Worm (Caenorhabditis elegans): ENCODE results near the gene snpc-3.1.

Gene snpc-3.1

ce11 chrIV:5473098-5473497 is 13.0 kb downstream of the snpc-3.1 start (continued):
- TF ChIP-seq C06A6.2 (GFP tag; conservative IDR thresholded peaks at IDR 0.05) (no peak), lin-26 (GFP tag; IDR thresholded peaks at IDR 0.05) (no peak), hlh-12 (tag; optimal IDR thresholded peaks at IDR 0.05) (no peak), mxl-1 (tag; optimal IDR thresholded peaks at IDR 0.05) (no peak), nfya-2 (GFP tag; IDR thresholded peaks at IDR 0.05) (no peak; the same call in 1 of the 2 replicates), fkh-3 (tag; optimal IDR thresholded peaks at IDR 0.05) (no peak), egrh-3 (GFP tag; IDR thresholded peaks at IDR 0.05) (no peak), K12H6.12 (tag; optimal IDR thresholded peaks at IDR 0.05) (no peak), attf-5 (GFP tag; optimal IDR thresholded peaks at IDR 0.05) (no peak), rec-8 (tag; optimal IDR thresholded peaks at IDR 0.05) (no peak), nfyb-1 (GFP tag; IDR thresholded peaks at IDR 0.05) (0 out of 2 replicates have a peak, but pooled peaks have one; percentile 8), snpc-3.4 (tag; optimal IDR thresholded peaks at IDR 0.05) (peak; percentile 2), Y67H2A.10 (GFP tag; conservative IDR thresholded peaks at IDR 0.05) (no peak), attf-3 (GFP tag; conservative IDR thresholded peaks at IDR 0.05) (no peak), Y53G8AR.9 (GFP tag; conservative IDR thresholded peaks at IDR 0.05) (peak; percentile 74; the same call in 1 of the 2 replicates), lin-35 (GFP tag; optimal IDR thresholded peaks at IDR 0.05) (peak in 1 of 3 experiments; percentile 42), athp-1 (tag; optimal IDR thresholded peaks at IDR 0.05) (no peak), mes-4 (tag; optimal IDR thresholded peaks at IDR 0.05) (no peak), chd-7 (tag; optimal IDR thresholded peaks at IDR 0.05) (no peak), repo-1 (tag; optimal IDR thresholded peaks at IDR 0.05) (no peak), madf-6 (GFP tag; IDR thresholded peaks at IDR 0.05) (peak; percentile 62), ceh-58 (GFP tag; IDR thresholded peaks at IDR 0.05) (no peak), bed-2 (GFP tag; IDR thresholded peaks at IDR 0.05) (no peak), atf-7 (tag; optimal IDR thresholded peaks at IDR 0.05) (no peak), B0019.2 (GFP tag; conservative IDR thresholded peaks at IDR 0.05) (no peak), madf-10 (tag; optimal IDR thresholded peaks at IDR 0.05) (no peak), K11D2.4 (GFP tag; IDR thresholded peaks at IDR 0.05) (no peak), nhr-179 (tag; optimal IDR thresholded peaks at IDR 0.05) (no peak), lin-40 (tag; optimal IDR thresholded peaks at IDR 0.05) (no peak), snpc-1.3 (tag; optimal IDR thresholded peaks at IDR 0.05; ENCODE audit: insufficient read depth) (peak; percentile 67), hrde-1 (tag; optimal IDR thresholded peaks at IDR 0.05; ENCODE audit: borderline replicate concordance) (peak; percentile 79), dpff-1 (tag; optimal IDR thresholded peaks at IDR 0.05) (no peak), xnd-1 (tag; optimal IDR thresholded peaks at IDR 0.05) (peak; percentile 33), attf-6 (GFP tag; IDR thresholded peaks at IDR 0.05) (peak; percentile 85), nhr-120 (GFP tag; IDR thresholded peaks at IDR 0.05) (no peak), T26A5.8 (tag; optimal IDR thresholded peaks at IDR 0.05) (no peak), zim-3 (tag; optimal IDR thresholded peaks at IDR 0.05) (no peak), zfh-2 (GFP tag; conservative IDR thresholded peaks at IDR 0.05) (no peak), die-1 (tag; optimal IDR thresholded peaks at IDR 0.05) (no peak), F55B11.4 (tag; optimal IDR thresholded peaks at IDR 0.05; ENCODE audit: borderline replicate concordance, insufficient read depth) (no peak), nhr-80 (tag; optimal IDR thresholded peaks at IDR 0.05) (no peak), let-526 (GFP tag; IDR thresholded peaks at IDR 0.05) (no peak)
